Worm (Caenorhabditis elegans): ENCODE measurements around the gene F16H6.7.

The F16H6.7 gene

ce11 chrV:18171568-18171967, 37.4 kb downstream of the F16H6.7 start, which contains the start of gene C14A6.8:
C14A6.8 (minus strand) TSS chrV:18171668.
- TF ChIP-seq flt-1 (GFP tag; IDR thresholded peaks at IDR 0.05), result no peak
- no peak for TF ChIP-seq F13C5.2 (tag; optimal IDR thresholded peaks at IDR 0.05)
- no peak for TF ChIP-seq tbx-37 (GFP tag; conservative IDR thresholded peaks at IDR 0.05)
- TF ChIP-seq tbx-11 (GFP tag; IDR thresholded peaks at IDR 0.05), result no peak
- no peak for TF ChIP-seq scrt-1 (GFP tag; IDR thresholded peaks at IDR 0.05)
- TF ChIP-seq hnd-1 (tag; optimal IDR thresholded peaks at IDR 0.05), result no peak
- no peak for TF ChIP-seq ceh-36 (tag; optimal IDR thresholded peaks at IDR 0.05)
- no peak for TF ChIP-seq pes-1 (GFP tag; IDR thresholded peaks at IDR 0.05)
- no peak for TF ChIP-seq tra-4 (tag; optimal IDR thresholded peaks at IDR 0.05)
- no peak for TF ChIP-seq B0310.2 (tag; optimal IDR thresholded peaks at IDR 0.05)
- no peak for TF ChIP-seq hmbx-1 (tag; optimal IDR thresholded peaks at IDR 0.05)
- TF ChIP-seq ets-7 (tag; optimal IDR thresholded peaks at IDR 0.05), result no peak
- TF ChIP-seq sea-1 (GFP tag; conservative IDR thresholded peaks at IDR 0.05), result no peak
- TF ChIP-seq hmg-4 (GFP tag; optimal IDR thresholded peaks at IDR 0.05), result no peak
- TF ChIP-seq ama-1 (optimal IDR thresholded peaks at IDR 0.05), result no peak
- TF ChIP-seq aly-1 (tag; optimal IDR thresholded peaks at IDR 0.05), result no peak
- TF ChIP-seq ceh-13 (GFP tag; optimal IDR thresholded peaks at IDR 0.05), result no peak

ce11 chrV:18168266-18168665, 40.7 kb downstream of the F16H6.7 start, which contains the start of gene C14A6.7:
C14A6.7 (minus strand) TSS chrV:18168366.
- no peak for TF ChIP-seq ceh-36 (tag; optimal IDR thresholded peaks at IDR 0.05)
- TF ChIP-seq ets-7 (tag; optimal IDR thresholded peaks at IDR 0.05), result no peak
- no peak for TF ChIP-seq B0310.2 (tag; optimal IDR thresholded peaks at IDR 0.05)
- no peak for TF ChIP-seq hnd-1 (tag; optimal IDR thresholded peaks at IDR 0.05)
- TF ChIP-seq tbx-37 (GFP tag; conservative IDR thresholded peaks at IDR 0.05), result no peak
- no peak for TF ChIP-seq pes-1 (GFP tag; IDR thresholded peaks at IDR 0.05)
- TF ChIP-seq ama-1 (optimal IDR thresholded peaks at IDR 0.05), result no peak
- TF ChIP-seq tbx-11 (GFP tag; IDR thresholded peaks at IDR 0.05), result no peak
- no peak for TF ChIP-seq flt-1 (GFP tag; IDR thresholded peaks at IDR 0.05)
- TF ChIP-seq aly-1 (tag; optimal IDR thresholded peaks at IDR 0.05), result no peak
- no peak for TF ChIP-seq hmg-4 (GFP tag; optimal IDR thresholded peaks at IDR 0.05)
- no peak for TF ChIP-seq tra-4 (tag; optimal IDR thresholded peaks at IDR 0.05)
- no peak for TF ChIP-seq sea-1 (GFP tag; conservative IDR thresholded peaks at IDR 0.05)
- no peak for TF ChIP-seq hmbx-1 (tag; optimal IDR thresholded peaks at IDR 0.05)
- no peak for TF ChIP-seq scrt-1 (GFP tag; IDR thresholded peaks at IDR 0.05)
- TF ChIP-seq F13C5.2 (tag; optimal IDR thresholded peaks at IDR 0.05), result no peak
- TF ChIP-seq ceh-13 (GFP tag; optimal IDR thresholded peaks at IDR 0.05), result no peak

ce11 chrV:18167161-18167560, 41.8 kb downstream of the F16H6.7 start, which contains the start of gene C14A6.6:
C14A6.6 (minus strand) TSS chrV:18167261.
- TF ChIP-seq ceh-13 (GFP tag; optimal IDR thresholded peaks at IDR 0.05) (no peak), F13C5.2 (tag; optimal IDR thresholded peaks at IDR 0.05) (no peak), hnd-1 (tag; optimal IDR thresholded peaks at IDR 0.05) (no peak), ets-7 (tag; optimal IDR thresholded peaks at IDR 0.05) (no peak), sea-1 (GFP tag; conservative IDR thresholded peaks at IDR 0.05) (no peak), scrt-1 (GFP tag; IDR thresholded peaks at IDR 0.05) (no peak), pes-1 (GFP tag; IDR thresholded peaks at IDR 0.05) (no peak), flt-1 (GFP tag; IDR thresholded peaks at IDR 0.05) (no peak), ama-1 (optimal IDR thresholded peaks at IDR 0.05) (no peak), hmg-4 (GFP tag; optimal IDR thresholded peaks at IDR 0.05) (no peak), hmbx-1 (tag; optimal IDR thresholded peaks at IDR 0.05) (no peak)

- TF ChIP-seq tbx-37 (GFP tag; conservative IDR thresholded peaks at IDR 0.05), result no peak
- TF ChIP-seq hnd-1 (tag; optimal IDR thresholded peaks at IDR 0.05), result no peak
- TF ChIP-seq sea-1 (GFP tag; conservative IDR thresholded peaks at IDR 0.05), result no peak
- TF ChIP-seq ama-1 (optimal IDR thresholded peaks at IDR 0.05), result no peak
- TF ChIP-seq ceh-36 (tag; optimal IDR thresholded peaks at IDR 0.05), result no peak
- no peak for TF ChIP-seq tbx-11 (GFP tag; IDR thresholded peaks at IDR 0.05)
- no peak for TF ChIP-seq ets-7 (tag; optimal IDR thresholded peaks at IDR 0.05)
- no peak for TF ChIP-seq hmg-4 (GFP tag; optimal IDR thresholded peaks at IDR 0.05)
- no peak for TF ChIP-seq pes-1 (GFP tag; IDR thresholded peaks at IDR 0.05)
- TF ChIP-seq scrt-1 (GFP tag; IDR thresholded peaks at IDR 0.05), result no peak
- TF ChIP-seq B0310.2 (tag; optimal IDR thresholded peaks at IDR 0.05), result no peak
- TF ChIP-seq tra-4 (tag; optimal IDR thresholded peaks at IDR 0.05), result no peak
- no peak for TF ChIP-seq ceh-13 (GFP tag; optimal IDR thresholded peaks at IDR 0.05)
Observed at ce11 chrV:18164758-18165157, 44.2 kb downstream of the F16H6.7 start, which contains the start of gene C14A6.5. C14A6.5 (minus strand) TSS chrV:18164858.

DNA sequence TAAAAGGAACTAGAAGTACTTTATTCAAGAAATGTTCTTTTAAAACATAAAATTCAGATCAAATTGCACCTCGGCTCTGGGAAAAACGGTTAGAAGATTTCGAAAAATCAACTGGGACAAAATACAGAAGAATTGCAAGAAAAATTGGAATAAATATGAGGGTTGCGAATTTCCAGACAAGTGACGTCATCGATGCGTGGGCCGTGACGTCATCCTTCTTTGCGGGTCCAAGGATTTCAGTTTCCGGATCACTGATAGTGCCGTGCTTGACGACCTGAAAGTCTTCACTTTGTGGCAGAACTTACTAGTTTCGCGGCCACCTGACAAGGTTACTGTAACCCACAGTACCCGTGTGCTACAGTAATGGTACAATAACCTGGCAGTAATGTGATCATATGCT, 45.5 kb downstream of the F16H6.7 start:
- TF ChIP-seq hmbx-1 (tag; optimal IDR thresholded peaks at IDR 0.05), result no peak

DNA sequence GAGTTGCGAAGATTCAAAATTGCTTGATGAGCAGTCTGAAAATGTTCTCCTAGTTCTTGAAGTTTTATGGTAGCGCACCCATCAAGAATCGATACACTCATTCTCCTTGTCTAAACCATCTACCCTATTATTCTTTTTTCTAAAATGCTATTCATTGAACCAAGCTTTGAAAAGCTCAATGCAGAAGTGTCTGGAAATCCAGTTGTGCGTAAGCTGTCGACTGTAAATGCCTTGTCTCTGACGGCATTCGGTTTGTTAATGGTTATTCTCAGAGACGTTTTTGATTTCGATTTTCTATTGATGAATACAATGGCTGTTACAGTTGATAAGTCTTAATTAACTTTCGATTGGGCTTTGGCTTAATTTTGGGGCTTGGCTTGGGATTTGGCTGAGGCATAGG, 46.4 kb downstream of the F16H6.7 start, which contains the start of gene C14A6.12:
Gene C14A6.12 (minus strand): TSS at position 101 of the 400 bp plus-strand sequence.
- TF ChIP-seq F13C5.2 (tag; optimal IDR thresholded peaks at IDR 0.05) (no peak), pes-1 (GFP tag; IDR thresholded peaks at IDR 0.05) (no peak), tbx-11 (GFP tag; IDR thresholded peaks at IDR 0.05) (no peak), scrt-1 (GFP tag; IDR thresholded peaks at IDR 0.05) (no peak), hmbx-1 (tag; optimal IDR thresholded peaks at IDR 0.05) (no peak), ama-1 (optimal IDR thresholded peaks at IDR 0.05) (no peak), ceh-36 (tag; optimal IDR thresholded peaks at IDR 0.05) (no peak), ets-7 (tag; optimal IDR thresholded peaks at IDR 0.05) (no peak), B0310.2 (tag; optimal IDR thresholded peaks at IDR 0.05) (no peak), hmg-4 (GFP tag; optimal IDR thresholded peaks at IDR 0.05) (no peak), tbx-37 (GFP tag; conservative IDR thresholded peaks at IDR 0.05) (no peak)

DNA sequence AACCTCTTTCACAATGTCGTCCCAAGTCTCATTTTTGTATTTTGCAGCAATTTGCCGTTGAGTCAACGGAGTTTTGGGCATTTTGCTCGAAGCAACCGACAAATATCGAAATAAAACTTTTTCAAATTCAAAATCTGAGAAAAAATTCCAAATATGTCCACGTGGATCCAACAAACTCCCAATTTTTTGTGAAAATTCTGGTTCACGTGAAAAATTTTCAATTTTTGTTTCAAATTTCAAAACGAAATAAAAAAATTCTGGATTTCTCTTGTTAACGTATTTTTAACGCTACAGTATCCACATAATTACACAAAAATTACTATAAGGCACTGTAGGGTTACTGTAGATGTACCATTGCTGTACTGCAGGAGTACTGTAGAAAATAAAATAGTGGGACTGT, 47.7 kb downstream of the F16H6.7 start, which contains the start of gene C14A6.13:
Gene C14A6.13 (minus strand): TSS at position 101 of the 400 bp plus-strand sequence.
- TF ChIP-seq hmg-4 (GFP tag; optimal IDR thresholded peaks at IDR 0.05) (no peak), hmbx-1 (tag; optimal IDR thresholded peaks at IDR 0.05) (no peak), sea-1 (GFP tag; conservative IDR thresholded peaks at IDR 0.05) (no peak), ceh-13 (GFP tag; optimal IDR thresholded peaks at IDR 0.05) (no peak), B0310.2 (tag; optimal IDR thresholded peaks at IDR 0.05) (no peak), hnd-1 (tag; optimal IDR thresholded peaks at IDR 0.05) (no peak), flt-1 (GFP tag; IDR thresholded peaks at IDR 0.05) (no peak), ceh-36 (tag; optimal IDR thresholded peaks at IDR 0.05) (no peak), tbx-37 (GFP tag; conservative IDR thresholded peaks at IDR 0.05) (no peak), tbx-11 (GFP tag; IDR thresholded peaks at IDR 0.05) (no peak), scrt-1 (GFP tag; IDR thresholded peaks at IDR 0.05) (no peak), F13C5.2 (tag; optimal IDR thresholded peaks at IDR 0.05) (no peak), pes-1 (GFP tag; IDR thresholded peaks at IDR 0.05) (no peak), tra-4 (tag; optimal IDR thresholded peaks at IDR 0.05) (no peak), aly-1 (tag; optimal IDR thresholded peaks at IDR 0.05) (no peak), ets-7 (tag; optimal IDR thresholded peaks at IDR 0.05) (no peak), ama-1 (optimal IDR thresholded peaks at IDR 0.05) (no peak)
